Fruit fly (Drosophila melanogaster) whole organism, larva: ENCODE results near the gene lft.
A peak's percentile ranks its signal among the peaks of the same experiment; 100 is the strongest.

ENCODE experiments used
- noc ChIP-seq: fragments of 200-800 bp; sonication (Bioruptor generic); optimal IDR thresholded peaks from 3 replicates; lab custom pipeline; 2019; ENCODE audit warnings: missing biosample characterization, mild to moderate bottlenecking, missing genetic modification characterization, moderate library complexity

Gene lft

DNA sequence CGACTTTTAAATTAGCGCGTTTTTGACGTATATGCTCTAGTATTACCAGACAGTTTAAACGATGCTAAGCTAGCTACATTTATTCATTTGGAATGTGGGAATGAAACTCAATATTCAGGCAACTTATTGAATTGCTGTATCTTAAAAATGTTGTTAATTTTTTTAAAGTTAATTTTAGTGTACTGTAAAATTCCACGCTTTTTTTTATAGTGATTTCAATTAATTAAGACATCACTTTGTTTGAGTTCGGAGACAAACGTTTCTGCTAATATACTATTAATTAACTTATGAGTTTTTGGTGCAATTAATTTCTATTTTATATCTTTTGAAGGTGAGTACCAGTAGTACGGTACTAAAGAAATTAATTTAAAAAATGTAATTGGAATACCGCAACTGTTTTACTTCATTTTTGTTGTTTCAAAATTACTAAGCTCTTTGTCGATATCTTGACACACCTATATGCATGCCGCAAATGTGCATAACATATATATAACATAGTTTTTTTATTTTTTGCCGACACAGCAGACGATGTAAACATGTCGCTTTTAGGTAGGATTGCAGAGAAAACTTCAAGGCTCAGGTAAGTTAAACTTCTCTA lies 22.0 kb downstream of the lft start, which contains the start of the genes Cdk1 and mRpS7:
Cdk1 (minus strand) TSS at position 55 of the 598 bp plus-strand sequence.
mRpS7 (plus strand) TSS at position 455 of the 598 bp plus-strand sequence.
- peak; percentile 53 for TF ChIP-seq noc (tag; lab: Kevin White, UChicago)

DNA sequence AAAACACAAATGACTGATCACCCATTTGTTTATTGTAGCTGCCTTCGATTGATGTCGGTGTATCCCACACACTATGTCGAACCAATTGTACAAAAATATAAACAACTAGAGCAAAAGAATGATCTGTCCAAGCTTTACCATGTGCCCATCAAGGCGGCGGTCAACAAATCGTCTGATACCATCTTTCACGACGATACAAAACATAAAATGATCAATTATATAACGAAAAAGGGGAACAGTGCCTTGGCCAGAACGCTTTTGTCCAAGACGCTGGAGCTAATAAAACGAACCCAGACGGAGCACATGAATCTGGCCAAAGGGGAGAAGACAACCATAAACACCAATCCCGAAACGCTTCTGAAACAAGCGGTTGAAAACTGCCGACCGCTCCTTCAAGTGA lies 22.6 kb downstream of the lft start:
- no peak for TF ChIP-seq noc (tag; lab: Kevin White, UChicago)

DNA sequence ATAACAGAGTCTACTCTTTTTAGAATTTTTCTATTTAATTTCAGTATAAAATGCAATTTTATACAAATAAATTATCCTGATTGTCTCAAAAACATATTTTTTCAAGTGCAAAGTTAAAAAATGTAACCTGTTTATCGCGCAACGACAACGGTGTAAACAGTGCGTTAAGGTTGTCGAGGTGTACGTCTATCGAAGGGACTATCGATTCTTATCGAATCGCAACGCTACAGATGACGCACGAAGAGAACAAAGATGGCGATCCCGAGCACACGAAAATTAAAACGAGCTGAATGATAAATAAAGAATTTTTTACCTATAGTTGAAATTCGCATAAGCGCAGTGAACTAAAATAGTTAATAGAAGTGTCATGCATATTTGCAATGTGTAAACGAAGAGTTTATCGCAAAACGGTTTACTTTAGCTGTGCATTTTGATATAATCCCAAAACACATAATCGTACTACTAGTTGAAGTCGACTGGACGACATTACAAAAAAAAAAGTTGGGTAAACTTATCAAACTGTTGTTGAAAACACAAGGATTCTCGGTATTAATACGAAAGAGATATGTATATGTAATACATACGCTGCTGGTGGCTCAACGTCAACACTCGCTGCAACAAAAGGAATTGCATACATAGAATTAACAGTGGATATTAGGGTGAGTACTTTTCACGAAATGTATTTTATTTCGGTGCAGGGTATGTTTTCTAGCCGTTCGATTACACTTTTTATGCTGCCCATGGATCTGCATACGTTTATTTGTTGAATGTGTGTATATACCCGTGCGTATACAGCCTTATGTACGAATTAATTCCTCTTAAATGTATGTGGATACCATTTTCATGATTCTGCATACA lies 23.8 kb downstream of the lft start, which contains the start of gene da:
da (plus strand) TSS at position 237 of the 858 bp plus-strand sequence.
- peak; percentile 31 for TF ChIP-seq noc (tag; lab: Kevin White, UChicago)

DNA sequence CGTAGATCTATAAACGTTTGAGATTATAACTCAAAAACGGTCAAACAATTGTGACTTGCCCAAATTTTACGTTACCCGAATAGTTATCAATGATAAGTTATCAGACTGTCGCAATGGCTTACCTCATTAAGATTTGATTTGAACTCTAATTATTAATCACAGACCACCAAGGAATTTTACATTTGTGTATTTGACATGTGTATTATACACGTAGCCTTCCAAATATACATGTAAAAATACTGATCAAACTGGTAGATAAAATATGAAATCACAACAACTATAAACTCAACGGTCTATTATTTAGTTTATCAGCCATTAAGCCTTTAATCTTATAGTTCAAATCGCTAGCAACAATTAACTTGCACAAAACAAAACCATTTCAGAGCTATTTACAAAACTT lies 29.2 kb downstream of the lft start:
- TF ChIP-seq noc (tag; lab: Kevin White, UChicago), result no peak

DNA sequence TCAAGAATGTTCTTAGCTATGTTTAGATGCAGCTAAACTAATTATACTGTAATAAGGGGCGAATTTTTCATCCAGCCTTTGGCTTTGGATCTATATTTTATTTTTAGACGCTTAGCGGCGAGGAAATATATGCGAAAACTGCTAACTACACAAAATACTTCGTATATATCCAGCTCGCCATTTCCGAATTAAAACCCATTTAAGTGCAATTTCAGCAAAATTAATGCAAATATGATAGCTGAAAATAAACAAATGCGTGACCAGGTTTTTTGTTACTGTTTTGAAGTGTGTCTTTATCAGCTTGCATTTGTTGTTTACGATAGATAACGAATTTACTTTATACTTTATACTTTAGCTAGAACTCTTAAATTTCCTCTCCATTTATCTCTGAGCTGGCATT lies 30.8 kb downstream of the lft start:
- TF ChIP-seq noc (tag; lab: Kevin White, UChicago), result no peak

DNA sequence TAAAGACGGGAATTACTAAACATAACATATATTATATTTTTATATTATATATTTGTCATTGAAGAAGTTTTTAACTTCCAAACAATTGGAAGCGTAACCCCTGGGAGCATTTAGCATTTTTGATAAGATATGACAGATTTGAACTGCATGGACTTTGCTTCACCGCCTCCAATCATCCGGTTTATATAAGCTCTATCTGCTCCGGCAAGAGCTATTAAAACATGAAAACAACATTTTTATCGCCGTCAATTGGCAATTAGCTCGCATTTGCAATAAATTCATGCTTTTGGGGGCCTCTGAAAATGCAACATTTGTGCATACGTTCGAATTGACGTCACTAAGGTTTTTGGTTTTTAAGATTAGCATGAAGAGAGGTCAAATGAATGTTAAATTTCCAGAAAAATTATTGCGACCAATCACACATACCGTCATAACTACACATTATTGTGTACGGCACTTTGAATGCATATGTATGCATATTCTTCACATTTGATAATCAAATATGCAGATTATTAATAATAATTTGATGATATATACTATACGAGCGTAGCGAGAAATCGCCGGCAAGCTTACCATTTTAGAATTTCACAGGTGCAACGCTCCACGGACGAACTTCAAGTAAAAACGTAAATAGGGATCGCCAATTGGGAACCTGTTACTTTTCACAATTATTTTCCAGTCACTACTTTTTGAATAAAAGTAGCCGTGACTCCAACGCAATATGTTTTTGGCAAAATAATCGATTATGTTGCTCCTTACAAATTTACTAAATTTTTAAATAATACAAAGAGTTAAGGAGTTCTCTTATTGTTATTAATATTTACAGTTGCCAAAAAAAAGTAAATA lies 31.6 kb downstream of the lft start, which contains the start of gene Mdh1:
Mdh1 (minus strand) TSS at position 691 of the 846 bp plus-strand sequence.
- no peak for TF ChIP-seq noc (tag; lab: Kevin White, UChicago)

DNA sequence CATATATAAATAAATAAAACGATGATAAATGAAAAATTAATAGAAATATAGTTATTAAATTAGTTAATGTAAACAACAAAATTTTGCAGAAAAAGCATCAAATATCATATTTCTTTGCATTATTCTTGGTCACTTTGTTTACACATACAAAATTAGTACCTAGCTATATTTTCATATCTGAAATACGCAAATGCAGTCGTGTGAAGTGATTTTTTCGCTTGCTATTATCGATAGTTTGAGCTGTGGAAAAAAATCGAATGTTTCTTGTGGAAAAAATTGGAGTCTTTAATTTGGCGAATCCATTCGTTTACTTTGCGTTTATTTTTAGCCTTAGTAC lies 32.2 kb downstream of the lft start, which contains the start of gene Cnot4:
Cnot4 (plus strand) TSS at position 229 of the 337 bp plus-strand sequence.
- TF ChIP-seq noc (tag; lab: Kevin White, UChicago), result no peak

DNA sequence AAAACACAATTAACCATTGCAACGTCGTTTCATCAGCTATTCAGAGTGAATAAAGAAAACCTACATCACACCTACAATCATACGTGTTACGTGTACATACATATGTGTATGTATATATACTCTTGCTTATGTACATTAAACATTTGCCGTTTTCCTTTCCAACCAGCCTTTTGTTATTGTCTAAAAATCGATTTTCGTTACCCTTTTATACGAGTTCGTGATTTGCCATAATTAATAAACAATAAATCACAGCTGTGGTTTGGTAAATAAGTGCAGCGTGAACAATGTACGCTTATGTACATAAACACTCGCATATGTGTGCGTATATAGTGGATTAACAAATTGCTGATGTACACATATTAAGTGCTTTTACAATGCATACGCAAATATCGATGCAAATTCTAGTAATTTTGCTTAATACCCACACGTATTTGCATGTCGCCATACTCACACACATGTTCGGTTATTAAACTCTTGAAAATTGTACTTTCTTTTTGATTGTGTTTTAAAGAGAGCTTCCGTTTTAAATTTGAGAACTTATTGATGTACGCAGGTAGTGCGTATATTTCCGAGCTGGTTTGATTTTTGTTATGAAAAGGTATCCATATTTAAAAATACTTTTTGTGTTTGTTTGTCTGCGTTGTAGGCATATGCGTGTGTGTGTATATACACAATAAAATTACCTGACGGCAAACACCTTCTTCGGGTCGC lies 32.8 kb downstream of the lft start:
- TF ChIP-seq noc (tag; lab: Kevin White, UChicago), result no peak

DNA sequence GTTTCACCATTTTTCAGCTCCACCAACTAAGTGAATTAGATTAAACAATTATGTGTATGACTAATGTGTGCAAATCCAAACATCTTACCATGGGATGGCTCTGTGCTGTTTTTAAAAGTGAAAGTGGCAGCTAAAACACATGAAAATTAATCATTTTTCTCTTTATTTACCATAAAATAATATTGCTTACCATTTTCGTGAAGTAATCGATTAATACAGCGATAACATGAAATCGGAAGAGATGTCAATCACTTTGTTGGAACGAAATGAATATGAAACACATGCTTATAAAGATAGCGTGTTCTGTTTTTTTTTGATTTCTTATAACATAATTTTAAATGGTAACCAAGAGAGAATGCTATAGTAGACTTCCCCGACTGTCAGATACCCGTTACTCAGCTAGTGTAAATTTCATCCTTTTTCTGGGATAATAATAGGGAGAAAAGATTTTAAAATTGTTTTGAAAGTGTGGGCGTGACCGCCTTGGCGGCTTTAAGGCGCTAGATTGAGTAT lies 39.6 kb downstream of the lft start:
- no peak for TF ChIP-seq noc (tag; lab: Kevin White, UChicago)

DNA sequence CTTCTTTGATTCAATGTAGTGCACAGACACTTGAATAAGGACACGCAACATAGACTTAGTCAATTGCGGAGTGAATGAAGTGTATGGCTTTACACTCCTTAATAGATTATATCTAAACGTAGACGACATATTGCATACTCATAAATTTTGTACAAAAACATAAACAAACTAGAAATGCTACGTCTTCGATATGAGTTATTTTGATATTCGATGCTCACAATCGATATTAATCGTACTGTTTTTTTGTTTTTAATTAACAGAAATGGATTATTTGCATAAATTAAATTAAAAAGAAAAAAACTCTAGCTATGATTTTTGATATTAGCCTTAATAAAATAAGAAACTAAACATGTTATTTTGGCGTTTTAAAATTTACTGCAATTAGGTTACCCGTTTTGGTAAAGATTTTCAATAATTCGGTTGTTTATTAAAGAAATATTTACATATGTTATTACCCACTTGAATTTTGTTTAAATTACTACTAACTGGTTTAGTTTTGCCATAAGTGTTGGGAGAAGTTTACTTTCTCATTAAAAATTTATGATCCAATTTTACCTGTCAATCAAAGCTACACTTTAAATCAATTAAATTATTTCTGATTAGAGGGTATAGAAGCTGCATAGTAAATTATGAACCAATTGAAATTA lies 40.9 kb downstream of the lft start, which contains the start of the genes CG17768, LSm-4 and Ir31a:
CG17768 (minus strand) TSS at position 196 of the 647 bp plus-strand sequence.
LSm-4 (minus strand) TSS at position 196 of the 647 bp plus-strand sequence.
Ir31a (plus strand) TSS at position 558 of the 647 bp plus-strand sequence.
- TF ChIP-seq noc (tag; lab: Kevin White, UChicago), result no peak

DNA sequence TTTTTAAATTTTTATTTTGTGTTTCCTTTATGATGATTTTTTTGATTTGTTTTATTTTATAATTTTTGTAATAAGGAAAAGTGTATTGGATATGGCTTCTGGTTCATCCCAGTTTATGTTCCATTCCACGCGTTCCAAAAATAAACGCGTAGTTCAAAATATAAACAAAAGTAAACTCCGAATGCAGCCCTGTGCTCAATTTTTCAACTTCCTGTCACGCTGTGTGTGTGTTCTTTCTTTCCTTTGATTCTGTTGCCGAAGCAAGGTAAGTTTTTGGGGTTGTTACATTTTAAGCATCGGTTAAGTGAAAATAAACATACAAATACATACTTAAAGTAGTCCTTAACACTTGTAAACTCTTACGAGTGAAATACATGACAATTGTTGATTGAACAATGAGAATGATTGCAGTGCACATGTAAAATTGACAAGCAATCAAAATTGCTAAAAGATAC lies 43.9 kb downstream of the lft start, which contains the start of the genes Ip259 and RpS27A:
Ip259 (plus strand) TSS at position 231 of the 455 bp plus-strand sequence.
RpS27A (plus strand) TSS at position 231 of the 455 bp plus-strand sequence.
- no peak for TF ChIP-seq noc (tag; lab: Kevin White, UChicago)

DNA sequence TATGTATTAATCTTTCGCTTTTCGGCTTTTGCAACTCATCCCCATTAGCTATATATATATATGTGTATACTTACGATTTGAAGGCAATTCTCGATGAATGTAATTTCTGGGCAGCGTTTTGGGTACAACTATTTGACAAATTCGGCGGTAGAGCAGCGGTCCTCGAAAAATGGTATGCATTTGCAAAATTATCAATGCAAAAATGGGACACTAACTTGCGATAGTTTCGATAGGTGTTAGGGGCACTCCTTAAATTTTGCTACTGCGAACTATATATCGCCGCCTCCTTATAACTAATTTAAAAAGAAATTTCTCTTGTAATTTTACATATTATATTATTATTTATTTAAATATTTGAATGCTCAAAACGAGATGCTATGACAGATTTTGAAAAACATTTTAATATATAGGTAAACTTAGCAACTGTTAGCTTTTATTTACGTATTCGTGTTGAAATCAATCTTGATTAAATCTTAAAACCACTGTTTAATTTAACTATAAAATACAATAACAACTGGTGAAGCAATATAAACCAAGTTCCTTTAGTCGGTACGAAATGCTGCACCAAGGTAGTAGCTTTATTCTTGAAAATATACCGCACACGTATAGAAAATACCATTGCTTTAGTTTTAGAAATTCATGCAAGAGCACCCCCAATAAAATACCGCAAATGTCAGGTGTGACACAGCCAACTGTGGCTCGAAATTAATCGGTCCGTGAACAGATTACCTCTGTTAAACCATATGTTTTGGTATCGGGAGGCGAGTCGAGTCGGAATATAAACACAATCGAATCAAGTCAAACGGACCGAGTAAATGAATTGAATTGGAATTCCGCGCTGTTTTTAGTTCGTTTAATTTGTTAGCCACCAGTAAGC lies 49.2 kb downstream of the lft start, which contains the start of the genes CG5355 and Klp31E:
CG5355 (minus strand) TSS at position 213 of the 877 bp plus-strand sequence.
Klp31E (plus strand) TSS at position 767 of the 877 bp plus-strand sequence.
- no peak for TF ChIP-seq noc (tag; lab: Kevin White, UChicago)
